Worm (Caenorhabditis elegans): ENCODE results near the gene try-4.
A peak's percentile ranks its signal among the peaks of the same experiment; 100 is the strongest.

- TF ChIP-seq elt-3 (tag; optimal IDR thresholded peaks at IDR 0.05) (no peak), nhr-12 (tag; optimal IDR thresholded peaks at IDR 0.05) (no peak), ama-1 (optimal IDR thresholded peaks at IDR 0.05) (no peak), ztf-11 (tag; optimal IDR thresholded peaks at IDR 0.05) (no peak), lin-13 (GFP tag; optimal IDR thresholded peaks at IDR 0.05) (peak; percentile 49), elt-1 (tag; optimal IDR thresholded peaks at IDR 0.05) (no peak), snpc-4 (tag; optimal IDR thresholded peaks at IDR 0.05) (no peak), lin-39 (tag; optimal IDR thresholded peaks at IDR 0.05) (no peak), nhr-11 (tag; optimal IDR thresholded peaks at IDR 0.05) (no peak), crh-2 (tag; optimal IDR thresholded peaks at IDR 0.05) (no peak), egl-27 (tag; optimal IDR thresholded peaks at IDR 0.05) (no peak)
Measured at ce11 chrV:20851847-20852386, 9.0 kb downstream of the try-4 start, which contains the start of gene ndua-1.
